Worm (Caenorhabditis elegans) whole organism, late embryonic: Measurements from ENCODE around the gene C01G10.1.

Source experiments
- C38D4.7 ChIP-seq: fragments of 200-800 bp; sonication (Bioruptor generic); optimal IDR thresholded peaks from 2 replicates; lab custom pipeline; 2018; ENCODE audit warnings: mild to moderate bottlenecking, missing genetic modification characterization, moderate library complexity, missing compliant biosample characterization
- Y22D7AL.16 ChIP-seq: sonication (generic microtip); optimal IDR thresholded peaks from 2 replicates; lab custom pipeline; 2016; ENCODE audit warnings: missing genetic modification characterization, missing compliant biosample characterization
- ahr-1 ChIP-seq: sonication (generic microtip); optimal IDR thresholded peaks from 2 replicates; lab custom pipeline; 2016; ENCODE audit warnings: missing genetic modification characterization, missing compliant biosample characterization
- ceh-48 ChIP-seq: sonication (generic microtip); optimal IDR thresholded peaks from 2 replicates; lab custom pipeline; 2016; ENCODE audit warnings: missing genetic modification characterization, inconsistent platforms, missing compliant biosample characterization
- fkh-10 ChIP-seq: fragments of 150-350 bp; optimal IDR thresholded peaks from 2 replicates; lab custom pipeline; 2014; ENCODE audit warnings: missing biosample characterization, missing genetic modification reagents, missing genetic modification characterization
- hlh-13 ChIP-seq: fragments of 200-800 bp; sonication (Bioruptor generic); optimal IDR thresholded peaks from 2 replicates; lab custom pipeline; 2018; ENCODE audit warnings: mild to moderate bottlenecking, missing genetic modification characterization, missing compliant biosample characterization
- hlh-30 ChIP-seq: sonication (generic microtip); optimal IDR thresholded peaks from 2 replicates; lab custom pipeline; 2017; ENCODE audit warnings: antibody characterized with exemption, missing genetic modification characterization, missing compliant biosample characterization; ENCODE audit not compliant: insufficient read depth
- hlh-6 ChIP-seq: sonication (generic microtip); optimal IDR thresholded peaks from 2 replicates; lab custom pipeline; 2016; ENCODE audit warnings: missing genotype, missing genetic modification characterization, missing compliant biosample characterization
- lin-11 ChIP-seq: fragments of 200-800 bp; sonication (Bioruptor generic); optimal IDR thresholded peaks from 2 replicates; lab custom pipeline; 2018; ENCODE audit warnings: mild to moderate bottlenecking, missing genetic modification characterization, missing compliant biosample characterization
- mec-3 ChIP-seq: sonication (generic microtip); optimal IDR thresholded peaks from 2 replicates; lab custom pipeline; 2016; ENCODE audit warnings: borderline replicate concordance, missing genetic modification characterization, missing compliant biosample characterization
- pag-3 ChIP-seq: sonication (generic microtip); optimal IDR thresholded peaks from 2 replicates; lab custom pipeline; 2016; ENCODE audit warnings: missing compliant biosample characterization, missing genetic modification characterization, borderline replicate concordance
- pax-1 ChIP-seq: fragments of 150-350 bp; optimal IDR thresholded peaks from 2 replicates; lab custom pipeline; 2014; ENCODE audit warnings: missing biosample characterization, missing genetic modification characterization
- unc-86 ChIP-seq: sonication (generic microtip); optimal IDR thresholded peaks from 2 replicates; lab custom pipeline; 2016; ENCODE audit warnings: missing genetic modification characterization, missing compliant biosample characterization

DNA sequence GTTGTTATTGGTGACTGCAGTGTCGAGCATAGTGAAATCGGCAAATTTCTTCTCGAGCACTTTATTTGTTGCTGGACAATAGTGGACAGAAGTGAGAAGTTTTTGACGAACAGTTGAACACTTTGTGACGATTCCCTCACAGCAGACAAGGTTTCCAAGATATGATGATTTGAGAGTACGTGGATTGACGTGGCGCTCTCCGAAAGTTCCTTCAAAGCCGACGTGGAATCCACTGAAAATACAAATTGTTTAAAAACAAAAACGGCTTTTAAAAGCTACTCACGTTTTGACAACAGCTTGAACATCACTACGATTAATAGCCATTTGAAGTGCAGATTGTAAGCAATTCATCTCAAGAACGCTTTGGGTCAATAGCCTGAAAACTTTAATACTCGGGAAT, 40.6 kb upstream of the C01G10.1 start:
- TF ChIP-seq ahr-1 (tag; lab: Kevin White, UChicago) (no peak), mec-3 (tag; lab: Kevin White, UChicago) (no peak), ceh-48 (no peak), lin-11 (no peak), pag-3 (no peak), unc-86 (tag; lab: Kevin White, UChicago) (no peak), hlh-30 (no peak), hlh-6 (no peak), Y22D7AL.16 (tag; lab: Kevin White, UChicago) (no peak), fkh-10 (no peak), C38D4.7 (no peak), hlh-13 (GFP tag; lab: Kevin White, UChicago) (no peak), pax-1 (tag; lab: Kevin White, UChicago) (no peak)
